Fruit fly (Drosophila melanogaster) whole organism, pupa: ENCODE data around the gene Or23a.

Experiments
- CG13204 ChIP-seq: fragments of 200-800 bp; sonication (Bioruptor generic); optimal IDR thresholded peaks from 2 replicates; lab custom pipeline; 2018; ENCODE audit warnings: missing biosample characterization, mild to moderate bottlenecking, missing genetic modification characterization, moderate library complexity
- CG15710 ChIP-seq: fragments of 200-800 bp; sonication (Bioruptor generic); optimal IDR thresholded peaks from 2 replicates; lab custom pipeline; 2018; ENCODE audit warnings: missing biosample characterization, mild to moderate bottlenecking, missing genetic modification characterization, moderate library complexity
- CG32121 ChIP-seq: fragments of 200-800 bp; sonication (Bioruptor generic); IDR thresholded peaks from 2 replicates; pipeline ENCODE4 v1.3.6; 2022; ENCODE audit warnings: missing biosample characterization, missing genetic modification characterization
- CG34367 ChIP-seq: fragments of 200-800 bp; sonication (Bioruptor generic); optimal IDR thresholded peaks from 2 replicates; lab custom pipeline; 2018; ENCODE audit warnings: missing biosample characterization, mild to moderate bottlenecking, missing genetic modification characterization
- CG4496 ChIP-seq: fragments of 200-800 bp; sonication (Bioruptor generic); IDR thresholded peaks from 3 replicates; pipeline ENCODE4 v1.3.6; 2022; ENCODE audit warnings: missing biosample characterization, missing genetic modification characterization
- CG8301 ChIP-seq: fragments of 200-800 bp; sonication (Bioruptor generic); optimal IDR thresholded peaks from 2 replicates; lab custom pipeline; 2018; ENCODE audit warnings: missing biosample characterization, mild to moderate bottlenecking, missing genetic modification characterization
- Pif1B ChIP-seq: fragments of 200-800 bp; sonication (Bioruptor generic); optimal IDR thresholded peaks from 3 replicates; lab custom pipeline; 2016; ENCODE audit warnings: missing biosample characterization, missing genetic modification characterization
- Snoo ChIP-seq: fragments of 200-800 bp; sonication (Bioruptor generic); optimal IDR thresholded peaks from 3 replicates; lab custom pipeline; 2017; ENCODE audit warnings: missing biosample characterization, mild to moderate bottlenecking, missing genetic modification characterization, inconsistent platforms
- rn ChIP-seq: fragments of 200-800 bp; sonication (Bioruptor generic); IDR thresholded peaks from 2 replicates; pipeline ENCODE4 v1.3.6; 2022; ENCODE audit warnings: missing biosample characterization, missing genetic modification characterization

DNA sequence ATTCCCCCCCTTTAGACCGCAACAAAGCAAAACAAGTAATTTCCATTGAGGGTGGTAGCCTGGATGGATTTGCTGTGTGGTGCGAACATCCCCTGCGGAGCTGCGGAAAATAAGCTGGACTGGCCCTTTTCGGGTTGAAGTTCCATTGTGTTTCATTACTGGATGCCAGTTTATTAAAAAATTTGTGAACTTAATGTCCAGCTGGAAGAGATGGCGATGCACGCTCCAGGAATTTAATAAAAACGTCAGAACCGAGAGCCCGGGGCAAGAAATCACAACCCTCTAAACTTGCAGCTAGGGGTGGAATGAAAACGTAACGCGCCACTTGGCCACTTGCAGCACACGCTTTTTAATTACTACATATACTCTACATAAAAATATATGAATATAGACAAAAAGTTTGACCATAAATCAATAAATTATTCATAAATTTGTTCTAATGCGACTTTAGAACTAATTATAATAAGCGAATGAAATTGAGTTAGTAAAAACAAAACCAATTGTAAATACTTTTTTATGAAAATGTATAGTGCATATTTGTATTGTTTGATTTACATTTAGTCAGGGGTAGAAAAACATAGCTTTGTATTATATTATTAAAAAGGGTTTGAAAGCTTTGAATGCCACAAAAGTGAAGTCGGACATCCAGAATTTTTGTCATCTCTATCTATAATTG lies 17.4 kb upstream of the Or23a start:
- no peak for TF ChIP-seq CG32121 (GFP tag; lab: Robert Waterston, UW)
- TF ChIP-seq CG15710 (tag; lab: Kevin White, UChicago), result no peak
- no peak for TF ChIP-seq rn (GFP tag; lab: Robert Waterston, UW)
- TF ChIP-seq CG13204, result no peak
- no peak for TF ChIP-seq Snoo
- TF ChIP-seq Pif1B (GFP tag; lab: Kevin White, UChicago), result no peak
- no peak for TF ChIP-seq CG8301 (tag; lab: Kevin White, UChicago)
- no peak for TF ChIP-seq CG34367 (tag; lab: Kevin White, UChicago)
- no peak for TF ChIP-seq CG4496 (GFP tag; lab: Robert Waterston, UW)
